Fruit fly (Drosophila melanogaster) whole organism, embryonic: ENCODE measurements around the gene Cyp313a3.
A peak's percentile ranks its signal among the peaks of the same experiment; 100 is the strongest.

Source experiments
- CG15073 ChIP-seq: fragments of 200-800 bp; sonication (Bioruptor generic); optimal IDR thresholded peaks from 2 replicates; lab custom pipeline; 2016; ENCODE audit warnings: missing biosample characterization, missing genetic modification characterization
- CG16815 ChIP-seq: fragments of 200-800 bp; sonication (Bioruptor generic); optimal IDR thresholded peaks from 3 replicates; lab custom pipeline; 2017; ENCODE audit warnings: missing biosample characterization, mild to moderate bottlenecking, missing genetic modification characterization
- CG18011 ChIP-seq: fragments of 200-800 bp; sonication (Bioruptor generic); optimal IDR thresholded peaks from 2 replicates; lab custom pipeline; 2017; ENCODE audit warnings: missing biosample characterization, missing genetic modification characterization, mild to moderate bottlenecking, moderate library complexity, missing genotype
- CG9727 ChIP-seq: fragments of 200-800 bp; sonication (Bioruptor generic); optimal IDR thresholded peaks from 3 replicates; lab custom pipeline; 2017; ENCODE audit warnings: missing biosample characterization, mild to moderate bottlenecking, missing genetic modification characterization
- Lhr ChIP-seq: fragments of 200-800 bp; sonication (Bioruptor generic); optimal IDR thresholded peaks from 3 replicates; lab custom pipeline; 2017; ENCODE audit warnings: mild to moderate bottlenecking, missing biosample characterization, missing genetic modification reagents, missing genetic modification characterization
- ap ChIP-seq: fragments of 200-800 bp; sonication (Bioruptor generic); IDR thresholded peaks from 2 replicates; pipeline ENCODE4 v1.3.6; 2022; ENCODE audit warnings: missing biosample characterization, missing genetic modification characterization
- dm ChIP-seq: fragments of 200-800 bp; sonication (Bioruptor generic); optimal IDR thresholded peaks from 3 replicates; lab custom pipeline; 2016; ENCODE audit warnings: missing biosample characterization, missing genetic modification characterization
- nmo ChIP-seq: fragments of 200-800 bp; sonication (Bioruptor generic); optimal IDR thresholded peaks from 2 replicates; lab custom pipeline; 2018; ENCODE audit warnings: missing biosample characterization, mild to moderate bottlenecking, missing genetic modification characterization, moderate library complexity
- zf30C ChIP-seq: fragments of 200-800 bp; sonication (Bioruptor generic); optimal IDR thresholded peaks from 3 replicates; lab custom pipeline; 2018; ENCODE audit warnings: missing biosample characterization, mild to moderate bottlenecking, missing genetic modification characterization

dm6 chr3R:12221366-12221916 lies 17.6 kb downstream of the Cyp313a3 start, which contains the start of gene CG4860:
- TF ChIP-seq CG15073 (peak; percentile 1), ap (GFP tag; lab: Robert Waterston, UW) (peak; percentile 73), CG9727 (GFP tag; lab: Kevin White, UChicago) (peak; percentile 79), CG18011 (peak; percentile 79), zf30C (GFP tag; lab: Kevin White, UChicago) (no peak), dm (peak; percentile 65), Lhr (no peak), nmo (GFP tag; lab: Kevin White, UChicago) (peak; percentile 89), CG16815 (GFP tag; lab: Kevin White, UChicago) (peak; percentile 64)
